Worm (Caenorhabditis elegans): Measurements from ENCODE around the gene F37C4.6.

F37C4.6 gene

ce11 chrIV:3878283-3878938 is at the start of gene F37C4.6:
TSS of gene F37C4.6 (minus strand) at chrIV:3878333.
- TF ChIP-seq T22C8.4 (GFP tag; IDR thresholded peaks at IDR 0.05) (no peak), med-1 (GFP tag; optimal IDR thresholded peaks at IDR 0.05; ENCODE audit: insufficient read depth) (no peak), tab-1 (GFP tag; IDR thresholded peaks at IDR 0.05) (no peak)

DNA sequence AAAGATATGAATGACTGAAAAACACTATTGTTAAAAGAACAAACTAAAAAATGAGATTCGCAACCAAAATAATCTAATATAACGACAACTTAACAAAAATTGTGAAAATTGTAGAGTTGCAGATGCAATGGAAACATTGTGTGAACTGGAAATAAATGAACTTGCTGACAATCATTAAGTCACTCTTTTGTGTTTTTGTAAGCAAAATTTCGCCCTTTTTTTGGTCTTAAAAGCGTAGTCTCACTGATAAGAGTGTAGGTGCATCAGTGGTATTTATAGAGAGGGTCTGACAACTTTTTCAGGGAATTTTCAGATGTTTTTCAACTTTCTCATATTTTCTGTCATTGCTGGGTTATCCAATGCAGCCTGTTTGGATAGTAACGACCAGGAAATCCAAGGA is 48.0 kb upstream of the F37C4.6 start, which contains the start of gene clec-68:
TSS of gene clec-68 (plus strand) at position 301 of the 400 bp plus-strand sequence.
- TF ChIP-seq ref-1 (GFP tag; conservative IDR thresholded peaks at IDR 0.05): no peak
- TF ChIP-seq ztf-29 (GFP tag; IDR thresholded peaks at IDR 0.05): no peak
- TF ChIP-seq klf-2 (GFP tag; conservative IDR thresholded peaks at IDR 0.05): no peak
- TF ChIP-seq med-1 (GFP tag; optimal IDR thresholded peaks at IDR 0.05; ENCODE audit: insufficient read depth): no peak
- TF ChIP-seq tab-1 (GFP tag; IDR thresholded peaks at IDR 0.05): no peak
- TF ChIP-seq T22C8.4 (GFP tag; IDR thresholded peaks at IDR 0.05): no peak
- TF ChIP-seq cog-1 (tag; optimal IDR thresholded peaks at IDR 0.05): no peak
- no peak for TF ChIP-seq ztf-23 (GFP tag; IDR thresholded peaks at IDR 0.05)
- no peak for TF ChIP-seq flt-1 (GFP tag; IDR thresholded peaks at IDR 0.05)

- TF ChIP-seq med-1 (GFP tag; optimal IDR thresholded peaks at IDR 0.05; ENCODE audit: insufficient read depth): no peak
- no peak for TF ChIP-seq cog-1 (tag; optimal IDR thresholded peaks at IDR 0.05)
- TF ChIP-seq klf-2 (GFP tag; conservative IDR thresholded peaks at IDR 0.05): no peak
Observed at ce11 chrIV:3921898-3922297, 43.8 kb upstream of the F37C4.6 start, which contains the start of gene clec-67. TSS of gene clec-67 (plus strand) at chrIV:3922165.

ce11 chrIV:3919506-3919905 is 41.4 kb upstream of the F37C4.6 start, which contains the start of gene srz-19:
TSS of gene srz-19 (plus strand) at chrIV:3919806.
- TF ChIP-seq med-1 (GFP tag; optimal IDR thresholded peaks at IDR 0.05; ENCODE audit: insufficient read depth) (no peak), flt-1 (GFP tag; IDR thresholded peaks at IDR 0.05) (no peak), ztf-23 (GFP tag; IDR thresholded peaks at IDR 0.05) (no peak), klf-2 (GFP tag; conservative IDR thresholded peaks at IDR 0.05) (no peak), T22C8.4 (GFP tag; IDR thresholded peaks at IDR 0.05) (no peak), ztf-29 (GFP tag; IDR thresholded peaks at IDR 0.05) (no peak), tab-1 (GFP tag; IDR thresholded peaks at IDR 0.05) (no peak), ref-1 (GFP tag; conservative IDR thresholded peaks at IDR 0.05) (no peak), cog-1 (tag; optimal IDR thresholded peaks at IDR 0.05) (no peak)

ce11 chrIV:3918160-3918559 is 40.0 kb upstream of the F37C4.6 start, which contains the start of gene F56D6.23:
TSS of gene F56D6.23 (plus strand) at chrIV:3918460.
- TF ChIP-seq flt-1 (GFP tag; IDR thresholded peaks at IDR 0.05) (no peak), cog-1 (tag; optimal IDR thresholded peaks at IDR 0.05) (no peak), T22C8.4 (GFP tag; IDR thresholded peaks at IDR 0.05) (no peak), ztf-29 (GFP tag; IDR thresholded peaks at IDR 0.05) (no peak), ref-1 (GFP tag; conservative IDR thresholded peaks at IDR 0.05) (no peak), med-1 (GFP tag; optimal IDR thresholded peaks at IDR 0.05; ENCODE audit: insufficient read depth) (no peak), ztf-23 (GFP tag; IDR thresholded peaks at IDR 0.05) (no peak), klf-2 (GFP tag; conservative IDR thresholded peaks at IDR 0.05) (no peak), tab-1 (GFP tag; IDR thresholded peaks at IDR 0.05) (no peak)

- TF ChIP-seq ztf-29 (GFP tag; IDR thresholded peaks at IDR 0.05) (no peak), cog-1 (tag; optimal IDR thresholded peaks at IDR 0.05) (no peak), ref-1 (GFP tag; conservative IDR thresholded peaks at IDR 0.05) (no peak), tab-1 (GFP tag; IDR thresholded peaks at IDR 0.05) (no peak), med-1 (GFP tag; optimal IDR thresholded peaks at IDR 0.05; ENCODE audit: insufficient read depth) (no peak), T22C8.4 (GFP tag; IDR thresholded peaks at IDR 0.05) (no peak), klf-2 (GFP tag; conservative IDR thresholded peaks at IDR 0.05) (no peak), flt-1 (GFP tag; IDR thresholded peaks at IDR 0.05) (no peak), ztf-23 (GFP tag; IDR thresholded peaks at IDR 0.05) (no peak)
Observed at ce11 chrIV:3917405-3917804, 39.3 kb upstream of the F37C4.6 start, which contains the start of gene F56D6.14. TSS of gene F56D6.14 (plus strand) at chrIV:3917705.

- TF ChIP-seq tab-1 (GFP tag; IDR thresholded peaks at IDR 0.05): no peak
- TF ChIP-seq cog-1 (tag; optimal IDR thresholded peaks at IDR 0.05): no peak
- TF ChIP-seq ztf-29 (GFP tag; IDR thresholded peaks at IDR 0.05): no peak
- TF ChIP-seq klf-2 (GFP tag; conservative IDR thresholded peaks at IDR 0.05): no peak
- no peak for TF ChIP-seq flt-1 (GFP tag; IDR thresholded peaks at IDR 0.05)
- no peak for TF ChIP-seq med-1 (GFP tag; optimal IDR thresholded peaks at IDR 0.05; ENCODE audit: insufficient read depth)
- no peak for TF ChIP-seq ref-1 (GFP tag; conservative IDR thresholded peaks at IDR 0.05)
- TF ChIP-seq T22C8.4 (GFP tag; IDR thresholded peaks at IDR 0.05): no peak
- no peak for TF ChIP-seq ztf-23 (GFP tag; IDR thresholded peaks at IDR 0.05)
Observed at ce11 chrIV:3915296-3915695, 37.2 kb upstream of the F37C4.6 start, which contains the start of gene srz-20. TSS of gene srz-20 (plus strand) at chrIV:3915596.

ce11 chrIV:3914462-3914861 is 36.3 kb upstream of the F37C4.6 start, which contains the start of gene F56D6.19:
TSS of gene F56D6.19 (plus strand) at chrIV:3914762.
- TF ChIP-seq ref-1 (GFP tag; conservative IDR thresholded peaks at IDR 0.05) (no peak), ztf-29 (GFP tag; IDR thresholded peaks at IDR 0.05) (no peak), flt-1 (GFP tag; IDR thresholded peaks at IDR 0.05) (no peak), med-1 (GFP tag; optimal IDR thresholded peaks at IDR 0.05; ENCODE audit: insufficient read depth) (no peak), T22C8.4 (GFP tag; IDR thresholded peaks at IDR 0.05) (no peak), klf-2 (GFP tag; conservative IDR thresholded peaks at IDR 0.05) (no peak), ztf-23 (GFP tag; IDR thresholded peaks at IDR 0.05) (no peak), cog-1 (tag; optimal IDR thresholded peaks at IDR 0.05) (no peak), tab-1 (GFP tag; IDR thresholded peaks at IDR 0.05) (no peak)

ce11 chrIV:3912598-3912997 is 34.5 kb upstream of the F37C4.6 start, which contains the start of gene F56D6.20:
TSS of gene F56D6.20 (plus strand) at chrIV:3912898.
- no peak for TF ChIP-seq ztf-23 (GFP tag; IDR thresholded peaks at IDR 0.05)
- TF ChIP-seq flt-1 (GFP tag; IDR thresholded peaks at IDR 0.05): no peak
- TF ChIP-seq ztf-29 (GFP tag; IDR thresholded peaks at IDR 0.05): no peak
- no peak for TF ChIP-seq T22C8.4 (GFP tag; IDR thresholded peaks at IDR 0.05)
- no peak for TF ChIP-seq cog-1 (tag; optimal IDR thresholded peaks at IDR 0.05)
- no peak for TF ChIP-seq klf-2 (GFP tag; conservative IDR thresholded peaks at IDR 0.05)
- TF ChIP-seq tab-1 (GFP tag; IDR thresholded peaks at IDR 0.05): no peak
- TF ChIP-seq ref-1 (GFP tag; conservative IDR thresholded peaks at IDR 0.05): no peak
- TF ChIP-seq med-1 (GFP tag; optimal IDR thresholded peaks at IDR 0.05; ENCODE audit: insufficient read depth): no peak
